Fruit fly (Drosophila melanogaster) whole organism, embryonic: Measurements from ENCODE around the gene CG7191.
A peak's percentile ranks its signal among the peaks of the same experiment; 100 is the strongest.

ENCODE experiments used
- Atf6 ChIP-seq: fragments of 200-800 bp; sonication (Bioruptor generic); IDR thresholded peaks from 2 replicates; pipeline ENCODE4 v1.3.6; 2022; ENCODE audit warnings: missing biosample characterization, missing genetic modification characterization
- CG10565 ChIP-seq: fragments of 200-800 bp; sonication (Bioruptor generic); optimal IDR thresholded peaks from 3 replicates; lab custom pipeline; 2016; ENCODE audit warnings: missing biosample characterization, mild to moderate bottlenecking, missing genetic modification characterization
- CG12942 ChIP-seq: fragments of 200-800 bp; sonication (Bioruptor generic); optimal IDR thresholded peaks from 3 replicates; lab custom pipeline; 2016; ENCODE audit warnings: missing biosample characterization, missing genetic modification characterization
- CG15011 ChIP-seq: fragments of 200-800 bp; sonication (Bioruptor generic); optimal IDR thresholded peaks from 3 replicates; lab custom pipeline; 2018; ENCODE audit warnings: missing biosample characterization, mild to moderate bottlenecking, missing genetic modification characterization
- CG15269 ChIP-seq: fragments of 200-800 bp; sonication (Bioruptor generic); optimal IDR thresholded peaks from 2 replicates; lab custom pipeline; 2018; ENCODE audit warnings: missing biosample characterization, mild to moderate bottlenecking, missing genetic modification characterization, moderate library complexity
- CG17612 ChIP-seq: fragments of 200-800 bp; sonication (Bioruptor generic); IDR thresholded peaks from 2 replicates; pipeline ENCODE4 v1.3.6; 2022; ENCODE audit warnings: missing biosample characterization, missing genetic modification characterization
- CG2712 ChIP-seq: fragments of 200-800 bp; optimal IDR thresholded peaks from 3 replicates; lab custom pipeline; 2019; ENCODE audit warnings: missing biosample characterization, mild to moderate bottlenecking, missing genetic modification characterization, moderate library complexity
- CG30020 ChIP-seq: fragments of 200-800 bp; optimal IDR thresholded peaks from 2 replicates; lab custom pipeline; 2019; ENCODE audit warnings: missing biosample characterization, mild to moderate bottlenecking, missing genetic modification characterization, moderate library complexity
- CG30431 ChIP-seq: fragments of 200-800 bp; sonication (Bioruptor generic); optimal IDR thresholded peaks from 2 replicates; lab custom pipeline; 2017; ENCODE audit warnings: missing biosample characterization, missing genetic modification characterization
- CG31388 ChIP-seq: fragments of 200-800 bp; sonication (Bioruptor generic); optimal IDR thresholded peaks from 2 replicates; lab custom pipeline; 2016; ENCODE audit warnings: missing biosample characterization, missing genetic modification characterization
- CG4360 ChIP-seq: fragments of 200-800 bp; sonication (Bioruptor generic); IDR thresholded peaks from 2 replicates; pipeline ENCODE4 v1.3.6; 2022; ENCODE audit warnings: missing biosample characterization, missing genetic modification characterization
- CG4424 ChIP-seq: fragments of 200-800 bp; sonication (Bioruptor generic); optimal IDR thresholded peaks from 3 replicates; lab custom pipeline; 2016; ENCODE audit warnings: missing biosample characterization, missing genetic modification characterization
- CG6654 ChIP-seq: fragments of 200-800 bp; sonication (Bioruptor generic); optimal IDR thresholded peaks from 2 replicates; lab custom pipeline; 2017; ENCODE audit warnings: missing biosample characterization, mild to moderate bottlenecking, missing genetic modification characterization
- CG6854 ChIP-seq: fragments of 200-800 bp; sonication (Bioruptor generic); optimal IDR thresholded peaks from 3 replicates; lab custom pipeline; 2017; ENCODE audit warnings: missing biosample characterization, mild to moderate bottlenecking, missing genetic modification characterization
- CG7271 ChIP-seq: fragments of 200-800 bp; sonication (Bioruptor generic); optimal IDR thresholded peaks from 2 replicates; lab custom pipeline; 2018; ENCODE audit warnings: missing biosample characterization, mild to moderate bottlenecking, missing genetic modification characterization, moderate library complexity
- CG8765 ChIP-seq: fragments of 200-800 bp; sonication (Bioruptor generic); IDR thresholded peaks from 2 replicates; pipeline ENCODE4 v1.3.6; 2022; ENCODE audit warnings: missing biosample characterization, missing genetic modification characterization
- CoRest ChIP-seq: fragments of 200-800 bp; sonication (Bioruptor generic); optimal IDR thresholded peaks from 3 replicates; lab custom pipeline; 2018; ENCODE audit warnings: missing biosample characterization, mild to moderate bottlenecking, missing genetic modification characterization, moderate library complexity
- D19B ChIP-seq: fragments of 200-800 bp; sonication (Bioruptor generic); optimal IDR thresholded peaks from 2 replicates; lab custom pipeline; 2017; ENCODE audit warnings: missing biosample characterization, mild to moderate bottlenecking, missing genetic modification characterization
- Dip2 ChIP-seq: fragments of 200-800 bp; sonication (Bioruptor generic); IDR thresholded peaks from 2 replicates; pipeline ENCODE4 v1.3.6; 2022; ENCODE audit warnings: missing biosample characterization, missing genetic modification characterization
- Dll ChIP-seq: fragments of 200-800 bp; sonication (Bioruptor generic); IDR thresholded peaks from 4 replicates; pipeline ENCODE4 v1.3.6; 2022; ENCODE audit warnings: missing biosample characterization, missing genetic modification characterization; ENCODE audit not compliant: partially characterized antibody
- E2f2 ChIP-seq: fragments of 200-800 bp; sonication (Bioruptor generic); IDR thresholded peaks from 2 replicates; pipeline ENCODE4 v1.3.6; 2022; ENCODE audit warnings: missing biosample characterization, missing genetic modification characterization
- Fer1 ChIP-seq: fragments of 200-800 bp; sonication (Bioruptor generic); optimal IDR thresholded peaks from 2 replicates; lab custom pipeline; 2017; ENCODE audit warnings: missing biosample characterization, mild to moderate bottlenecking, missing genetic modification characterization
- HLH4C ChIP-seq: fragments of 200-800 bp; sonication (Bioruptor generic); IDR thresholded peaks from 3 replicates; pipeline ENCODE4 v1.3.6; 2022; ENCODE audit warnings: missing biosample characterization, missing genetic modification characterization; ENCODE audit not compliant: partially characterized antibody
- Kr ChIP-seq: fragments of 200-800 bp; sonication (Bioruptor generic); optimal IDR thresholded peaks from 2 replicates; lab custom pipeline; 2017; ENCODE audit warnings: missing biosample characterization, mild to moderate bottlenecking, missing genetic modification characterization
- Lpt ChIP-seq: fragments of >200 bp; optimal IDR thresholded peaks from 2 replicates; lab custom pipeline; 2018; ENCODE audit warnings: missing biosample characterization, missing genetic modification characterization
- Nf-YC ChIP-seq: fragments of 200-800 bp; optimal IDR thresholded peaks from 3 replicates; lab custom pipeline; 2019; ENCODE audit warnings: missing biosample characterization, mild to moderate bottlenecking, missing genetic modification characterization, moderate library complexity
- Scr ChIP-seq: fragments of 200-800 bp; sonication (Bioruptor generic); IDR thresholded peaks from 2 replicates; pipeline ENCODE4 v1.3.6; 2022; ENCODE audit warnings: missing biosample characterization, missing genetic modification characterization; ENCODE audit not compliant: partially characterized antibody
- Six4 ChIP-seq: fragments of 200-800 bp; sonication (Bioruptor generic); optimal IDR thresholded peaks from 2 replicates; lab custom pipeline; 2016; ENCODE audit warnings: missing biosample characterization, missing genetic modification characterization
- Sry-β ChIP-seq: fragments of 200-800 bp; sonication (Bioruptor generic); optimal IDR thresholded peaks from 2 replicates; lab custom pipeline; 2018; ENCODE audit warnings: missing biosample characterization, mild to moderate bottlenecking, missing genetic modification characterization, moderate library complexity
- Usf ChIP-seq: fragments of 200-800 bp; sonication (Bioruptor generic); optimal IDR thresholded peaks from 2 replicates; lab custom pipeline; 2017; ENCODE audit warnings: missing genotype, missing biosample characterization, missing genetic modification characterization
- aop ChIP-seq: fragments of 200-800 bp; sonication (Bioruptor generic); IDR thresholded peaks from 2 replicates; pipeline ENCODE4 v1.3.6; 2022; ENCODE audit warnings: missing biosample characterization, missing genetic modification characterization
- ase ChIP-seq: fragments of 200-800 bp; sonication (Bioruptor generic); IDR thresholded peaks from 3 replicates; pipeline ENCODE4 v1.3.6; 2022; ENCODE audit warnings: missing biosample characterization, missing genetic modification characterization
- br ChIP-seq: fragments of >200 bp; optimal IDR thresholded peaks from 2 replicates; lab custom pipeline; 2017
- crol ChIP-seq: fragments of 200-800 bp; sonication (Bioruptor generic); IDR thresholded peaks from 2 replicates; pipeline ENCODE4 v1.3.6; 2022; ENCODE audit warnings: missing biosample characterization, missing genetic modification characterization
- dan ChIP-seq: fragments of 200-800 bp; sonication (Bioruptor generic); IDR thresholded peaks from 2 replicates; pipeline ENCODE4 v1.3.6; 2022; ENCODE audit warnings: missing biosample characterization, missing genetic modification characterization
- disco-r ChIP-seq: fragments of 200-800 bp; sonication (Bioruptor generic); optimal IDR thresholded peaks from 2 replicates; lab custom pipeline; 2016; ENCODE audit warnings: missing biosample characterization, missing genetic modification characterization
- exex ChIP-seq: fragments of 200-800 bp; sonication (Bioruptor generic); optimal IDR thresholded peaks from 4 replicates; lab custom pipeline; 2018; ENCODE audit warnings: missing biosample characterization, mild to moderate bottlenecking, missing genetic modification characterization, moderate library complexity
- fd96Cb ChIP-seq: fragments of 200-800 bp; sonication (Bioruptor generic); optimal IDR thresholded peaks from 2 replicates; lab custom pipeline; 2018; ENCODE audit warnings: missing biosample characterization, mild to moderate bottlenecking, missing genetic modification characterization, moderate library complexity
- gsb ChIP-seq: fragments of 200-800 bp; sonication (Bioruptor generic); IDR thresholded peaks from 2 replicates; pipeline ENCODE4 v1.3.6; 2022; ENCODE audit warnings: missing biosample characterization, missing genetic modification characterization
- hth ChIP-seq: fragments of >200 bp; optimal IDR thresholded peaks from 2 replicates; lab custom pipeline; 2017; ENCODE audit warnings: inconsistent platforms
- ken ChIP-seq: fragments of 200-800 bp; sonication (Bioruptor generic); IDR thresholded peaks from 3 replicates; pipeline ENCODE4 v1.3.6; 2022; ENCODE audit warnings: missing biosample characterization, missing genetic modification characterization
- kni ChIP-seq: fragments of 200-800 bp; sonication (Bioruptor generic); optimal IDR thresholded peaks from 3 replicates; lab custom pipeline; 2017; ENCODE audit warnings: mild to moderate bottlenecking, missing biosample characterization, missing genetic modification reagents, missing genetic modification characterization
- nmo ChIP-seq: fragments of 200-800 bp; sonication (Bioruptor generic); optimal IDR thresholded peaks from 2 replicates; lab custom pipeline; 2018; ENCODE audit warnings: missing biosample characterization, mild to moderate bottlenecking, missing genetic modification characterization, moderate library complexity
- pho ChIP-seq: fragments of 200-800 bp; sonication (Bioruptor generic); optimal IDR thresholded peaks from 2 replicates; lab custom pipeline; 2016; ENCODE audit warnings: missing biosample characterization, missing genetic modification characterization
- salm ChIP-seq: fragments of 200-800 bp; sonication (Bioruptor generic); optimal IDR thresholded peaks from 2 replicates; lab custom pipeline; 2018; ENCODE audit warnings: missing biosample characterization, mild to moderate bottlenecking, missing genetic modification characterization
- sisA ChIP-seq: fragments of 200-800 bp; sonication (Bioruptor generic); IDR thresholded peaks from 2 replicates; pipeline ENCODE4 v1.3.6; 2022; ENCODE audit warnings: missing biosample characterization, missing genetic modification characterization
- sna ChIP-seq: fragments of 200-800 bp; sonication (Bioruptor generic); IDR thresholded peaks from 2 replicates; pipeline ENCODE4 v1.3.6; 2022; ENCODE audit warnings: missing biosample characterization, missing genetic modification characterization; ENCODE audit not compliant: partially characterized antibody
- ttk ChIP-seq: fragments of 200-800 bp; sonication (Bioruptor generic); IDR thresholded peaks from 2 replicates; pipeline ENCODE4 v2.1.2; 2022; ENCODE audit warnings: missing biosample characterization, missing genetic modification characterization
- usp ChIP-seq: fragments of >200 bp; optimal IDR thresholded peaks from 2 replicates; lab custom pipeline; 2017; ENCODE audit warnings: missing biosample characterization, missing genetic modification characterization
- vnd ChIP-seq: fragments of 200-800 bp; sonication (Bioruptor generic); IDR thresholded peaks from 3 replicates; pipeline ENCODE4 v1.3.6; 2022; ENCODE audit warnings: missing biosample characterization, missing genetic modification characterization; ENCODE audit not compliant: partially characterized antibody
- zfh2 ChIP-seq: fragments of 200-800 bp; sonication (Bioruptor generic); optimal IDR thresholded peaks from 2 replicates; lab custom pipeline; 2016; ENCODE audit warnings: missing biosample characterization, missing genetic modification characterization

CG7191 gene

dm6 chr2L:7821279-7821848, 53.9 kb downstream of the CG7191 start (continued):
- TF ChIP-seq ken (GFP tag; lab: Robert Waterston, UW) (0 out of 3 replicates have a peak, but pooled peaks have one; percentile 56), CG12942 (GFP tag; lab: Kevin White, UChicago) (peak; percentile 15), gsb (GFP tag; lab: Robert Waterston, UW) (no peak), salm (tag; lab: Kevin White, UChicago) (no peak), CG7271 (tag; lab: Kevin White, UChicago) (peak; percentile 20), Dll (peak; percentile 91), zfh2 (peak; percentile 71), CG4424 (GFP tag; lab: Kevin White, UChicago) (peak; percentile 33), dan (GFP tag; lab: Robert Waterston, UW) (no peak), Sry-β (peak; percentile 22), Kr (GFP tag; lab: Kevin White, UChicago) (no peak), CG2712 (tag; lab: Kevin White, UChicago) (peak; percentile 65), CG31388 (GFP tag; lab: Kevin White, UChicago) (no peak), CG8765 (GFP tag; lab: Robert Waterston, UW) (no peak), CG30431 (GFP tag; lab: Kevin White, UChicago) (no peak), hth (lab: Kevin White, UChicago) (no peak), fd96Cb (tag; lab: Kevin White, UChicago) (peak; percentile 1), Fer1 (peak; percentile 52), Usf (GFP tag; lab: Kevin White, UChicago) (no peak), Lpt (GFP tag; lab: Kevin White, UChicago) (no peak), D19B (no peak), kni (GFP tag; lab: Kevin White, UChicago) (no peak), CG15269 (peak; percentile 62), br (no peak), pho (GFP tag; lab: Kevin White, UChicago) (peak; percentile 34), ttk (peak; percentile 52; the same call in 1 of the 2 replicates), E2f2 (GFP tag; lab: Robert Waterston, UW) (peak; percentile 27; the same call in 1 of the 2 replicates), aop (GFP tag; lab: Robert Waterston, UW) (peak; percentile 51; the same call in 1 of the 2 replicates), ase (GFP tag; lab: Robert Waterston, UW) (no peak), CG17612 (GFP tag; lab: Robert Waterston, UW) (no peak), vnd (GFP tag; lab: Robert Waterston, UW) (peak; percentile 79), crol (no peak), Nf-YC (peak; percentile 61), HLH4C (peak; percentile 85), sna (GFP tag; lab: Robert Waterston, UW) (peak; percentile 88), CG15011 (GFP tag; lab: Kevin White, UChicago) (no peak), nmo (GFP tag; lab: Kevin White, UChicago) (peak; percentile 40), CG6654 (GFP tag; lab: Kevin White, UChicago) (no peak), Dip2 (GFP tag; lab: Robert Waterston, UW) (no peak), Atf6 (GFP tag; lab: Robert Waterston, UW) (peak; percentile 65; the same call in 1 of the 2 replicates), Six4 (GFP tag; lab: Kevin White, UChicago) (no peak), sisA (GFP tag; lab: Robert Waterston, UW) (no peak), CoRest (tag; lab: Kevin White, UChicago) (peak; percentile 60), disco-r (GFP tag; lab: Kevin White, UChicago) (no peak), CG10565 (GFP tag; lab: Kevin White, UChicago) (no peak), CG6854 (GFP tag; lab: Kevin White, UChicago) (peak; percentile 42), usp (GFP tag; lab: Kevin White, UChicago) (no peak), exex (peak; percentile 20), CG4360 (no peak), Scr (peak; percentile 89), CG30020 (tag; lab: Kevin White, UChicago) (peak; percentile 43)
